Fruit fly (Drosophila melanogaster) whole organism: ENCODE results near the gene Mks1.
A peak's percentile ranks its signal among the peaks of the same experiment; 100 is the strongest.

ENCODE experiments used
- CG8478 ChIP-seq: fragments of >200 bp; optimal IDR thresholded peaks from 2 replicates; lab custom pipeline; 2018; ENCODE audit warnings: inconsistent platforms
- Dll ChIP-seq: fragments of >200 bp; optimal IDR thresholded peaks from 2 replicates; lab custom pipeline; 2017
- EcR ChIP-seq, 2 experiments: fragments of >200 bp; optimal IDR thresholded peaks; 2 replicates each; lab custom pipeline; 2017; ENCODE audit warnings: missing biosample characterization in 2 of 2, missing genetic modification characterization in 2 of 2, missing genetic modification reagents in 2 of 2
- pan ChIP-seq: fragments of >200 bp; optimal IDR thresholded peaks from 2 replicates; lab custom pipeline; 2017
- psq ChIP-seq: fragments of >200 bp; optimal IDR thresholded peaks from 2 replicates; lab custom pipeline; 2017
- usp ChIP-seq: fragments of >200 bp; optimal IDR thresholded peaks from 2 replicates; lab custom pipeline; 2017; ENCODE audit warnings: missing biosample characterization, missing genetic modification characterization, mixed read lengths

Gene Mks1

dm6 chrX:12496497-12496896 lies at the start of gene Mks1:
TSS of gene Mks1 (minus strand) at chrX:12496597.
- no peak for TF ChIP-seq pan (lab: Kevin White, UChicago)
- TF ChIP-seq psq (lab: Kevin White, UChicago), result no peak
- no peak for TF ChIP-seq usp (GFP tag; lab: Kevin White, UChicago)
- no peak for TF ChIP-seq EcR (GFP tag; optimal IDR thresholded peaks at IDR 0.05; lab: Kevin White, UChicago)
- no peak for TF ChIP-seq CG8478
- TF ChIP-seq Dll, result no peak

- peak; percentile 22 for TF ChIP-seq Dll
- no peak for TF ChIP-seq EcR (GFP tag; optimal IDR thresholded peaks at IDR 0.05; lab: Kevin White, UChicago)
These were observed 49.7 kb upstream of the Mks1 start for dm6 chrX:12546119-12546518.

DNA sequence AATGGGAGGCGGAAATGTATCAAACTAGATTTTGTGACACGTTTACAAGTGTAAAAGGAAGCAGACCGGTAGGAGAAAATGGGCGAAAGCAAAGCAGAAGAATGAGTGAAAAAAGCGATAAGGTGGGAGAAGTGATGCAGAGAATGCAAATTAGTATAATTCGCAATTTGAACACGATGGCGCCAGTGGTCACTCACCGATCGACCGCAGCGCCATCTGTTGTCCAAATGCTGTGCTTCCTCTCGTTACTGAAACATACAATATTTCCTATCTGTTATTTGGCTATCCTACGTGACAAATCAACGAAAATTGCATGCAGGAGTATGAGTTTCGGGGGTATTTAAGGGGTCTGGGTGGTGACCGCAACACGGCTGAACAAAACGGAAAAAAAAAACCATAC lies 44.4 kb upstream of the Mks1 start:
- no peak for TF ChIP-seq Dll
- TF ChIP-seq pan (lab: Kevin White, UChicago), result no peak
- TF ChIP-seq psq (lab: Kevin White, UChicago), result no peak
- TF ChIP-seq EcR (GFP tag; optimal IDR thresholded peaks at IDR 0.05; lab: Kevin White, UChicago), result no peak
- no peak for TF ChIP-seq usp (GFP tag; lab: Kevin White, UChicago)
- TF ChIP-seq CG8478, result no peak

DNA sequence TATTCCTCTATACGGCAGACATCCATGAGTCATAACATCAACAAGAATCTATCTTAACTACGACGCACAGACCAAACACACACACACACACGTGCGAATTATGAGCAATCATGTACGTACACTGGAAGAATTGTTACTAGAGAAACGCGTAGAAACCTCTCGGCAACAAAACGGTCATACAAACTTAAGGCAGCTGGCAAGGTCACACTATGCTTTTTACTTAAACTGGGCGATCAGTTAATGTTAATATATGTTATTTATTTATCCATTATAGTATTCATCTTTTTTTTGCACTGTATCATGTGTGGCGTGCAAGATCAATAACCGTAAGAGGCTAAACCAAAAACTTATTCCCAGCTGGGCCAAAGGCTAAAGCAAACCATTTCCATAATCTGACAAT lies 42.8 kb upstream of the Mks1 start:
- TF ChIP-seq CG8478 (no peak), psq (lab: Kevin White, UChicago) (no peak), EcR (GFP tag; optimal IDR thresholded peaks at IDR 0.05; lab: Kevin White, UChicago) (no peak), Dll (no peak), pan (lab: Kevin White, UChicago) (no peak), usp (GFP tag; lab: Kevin White, UChicago) (no peak)

DNA sequence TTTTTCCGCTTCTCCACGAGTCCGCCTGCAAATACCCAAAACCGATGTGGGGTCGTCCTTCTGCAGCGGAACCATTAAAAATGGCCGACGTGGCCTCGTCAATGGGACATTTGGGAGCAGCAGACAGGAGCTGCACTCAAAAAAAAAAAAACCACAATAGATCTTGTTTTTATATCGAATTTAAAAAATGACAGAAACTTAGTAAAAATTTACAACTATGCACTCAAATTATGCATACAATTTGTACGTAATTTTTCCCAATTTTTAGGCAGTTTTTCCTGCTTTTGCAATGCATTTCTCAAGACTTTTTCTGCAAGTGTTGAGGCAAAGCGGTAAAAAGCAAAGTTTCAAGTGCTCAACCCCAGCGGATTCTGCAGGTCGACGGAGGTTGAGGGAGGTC lies 37.2 kb upstream of the Mks1 start:
- no peak for TF ChIP-seq EcR (GFP tag; optimal IDR thresholded peaks at IDR 0.05; lab: Kevin White, UChicago)
- no peak for TF ChIP-seq usp (GFP tag; lab: Kevin White, UChicago)
- TF ChIP-seq pan (lab: Kevin White, UChicago), result no peak

DNA sequence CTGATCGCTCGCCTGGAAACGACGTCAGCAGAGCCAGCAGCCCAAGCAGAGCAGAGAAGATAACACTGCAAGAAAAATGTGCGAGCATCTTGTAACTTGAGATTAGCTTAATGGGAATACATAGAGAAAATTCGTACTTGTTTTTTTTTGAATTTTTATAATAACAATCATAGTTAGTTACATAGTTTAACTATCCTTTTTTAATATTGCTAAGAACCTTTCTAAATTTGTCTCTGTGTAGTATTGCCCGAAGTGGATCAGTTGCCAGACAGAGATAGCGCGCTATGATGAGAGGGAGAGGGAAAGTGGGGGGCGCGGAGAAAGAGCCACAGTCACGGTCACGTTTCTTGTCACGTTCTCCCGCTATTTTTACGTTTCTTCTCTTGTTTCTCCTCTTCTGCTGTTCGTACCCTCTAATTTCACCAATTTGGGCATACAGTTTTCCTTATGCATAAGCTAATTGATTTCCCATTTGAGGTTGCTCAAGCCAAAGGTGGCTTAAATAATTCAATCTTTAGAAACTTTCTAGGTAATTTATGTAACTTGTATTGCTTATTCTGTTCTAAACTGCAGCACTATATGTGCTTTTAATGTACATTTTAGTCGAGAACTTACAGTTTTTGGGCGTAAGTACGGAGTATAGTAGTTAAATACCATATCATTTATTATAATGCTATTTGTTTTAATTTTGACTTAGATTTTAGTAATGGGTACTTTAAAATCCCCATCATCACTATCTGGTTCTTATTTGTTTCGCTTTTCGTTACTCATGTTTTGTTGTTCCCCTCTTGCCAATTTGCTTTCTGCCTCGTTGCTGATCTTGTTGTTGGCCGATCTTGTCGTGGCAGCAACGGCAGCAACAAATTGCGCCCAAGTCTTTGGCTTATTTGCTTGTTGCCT lies 14.6 kb upstream of the Mks1 start:
- TF ChIP-seq pan (lab: Kevin White, UChicago) (peak; percentile 74), usp (GFP tag; lab: Kevin White, UChicago) (no peak)

dm6 chrX:12507589-12507988 lies 11.2 kb upstream of the Mks1 start:
- no peak for TF ChIP-seq Dll
- TF ChIP-seq EcR (GFP tag; optimal IDR thresholded peaks at IDR 0.05; lab: Kevin White, UChicago), result no peak
- no peak for TF ChIP-seq psq (lab: Kevin White, UChicago)
- no peak for TF ChIP-seq CG8478
- TF ChIP-seq pan (lab: Kevin White, UChicago), result no peak
- TF ChIP-seq usp (GFP tag; lab: Kevin White, UChicago), result no peak

- TF ChIP-seq pan (lab: Kevin White, UChicago), result no peak
- TF ChIP-seq Dll, result no peak
- no peak for TF ChIP-seq EcR (GFP tag; optimal IDR thresholded peaks at IDR 0.05; lab: Kevin White, UChicago)
- no peak for TF ChIP-seq usp (GFP tag; lab: Kevin White, UChicago)
- no peak for TF ChIP-seq psq (lab: Kevin White, UChicago)
- no peak for TF ChIP-seq CG8478
These were observed 1.7 kb upstream of the Mks1 start for dm6 chrX:12498101-12498500.

dm6 chrX:12496930-12497329 lies 533 bp upstream of the Mks1 start, which contains the start of gene mdu:
TSS of gene mdu (plus strand) at chrX:12497188.
- no peak for TF ChIP-seq Dll
- TF ChIP-seq pan (lab: Kevin White, UChicago), result no peak
- no peak for TF ChIP-seq EcR (GFP tag; optimal IDR thresholded peaks at IDR 0.05; lab: Kevin White, UChicago)
- no peak for TF ChIP-seq usp (GFP tag; lab: Kevin White, UChicago)
- TF ChIP-seq psq (lab: Kevin White, UChicago), result no peak
- no peak for TF ChIP-seq CG8478

dm6 chrX:12489991-12490390 lies 6.4 kb downstream of the Mks1 start, which contains the start of gene Lsp1alpha:
TSS of gene Lsp1alpha (plus strand) at chrX:12490291.
- TF ChIP-seq EcR (GFP tag; optimal IDR thresholded peaks at IDR 0.05; lab: Kevin White, UChicago), result no peak
- no peak for TF ChIP-seq CG8478
- TF ChIP-seq Dll, result no peak
- no peak for TF ChIP-seq usp (GFP tag; lab: Kevin White, UChicago)
- TF ChIP-seq pan (lab: Kevin White, UChicago), result no peak
- TF ChIP-seq psq (lab: Kevin White, UChicago), result no peak

- TF ChIP-seq EcR (GFP tag; optimal IDR thresholded peaks at IDR 0.05; lab: Kevin White, UChicago), result no peak
- TF ChIP-seq CG8478, result no peak
- no peak for TF ChIP-seq usp (GFP tag; lab: Kevin White, UChicago)
- TF ChIP-seq psq (lab: Kevin White, UChicago), result no peak
- TF ChIP-seq pan (lab: Kevin White, UChicago), result no peak
- TF ChIP-seq Dll, result no peak
These were observed 8.9 kb downstream of the Mks1 start for dm6 chrX:12487485-12487884.

dm6 chrX:12486294-12487020 lies 9.9 kb downstream of the Mks1 start, which contains the start of gene Cpr11A:
TSS of gene Cpr11A (plus strand) at chrX:12486970.
- no peak for TF ChIP-seq Dll
- no peak for TF ChIP-seq CG8478
- no peak for TF ChIP-seq psq (lab: Kevin White, UChicago)
- no peak for TF ChIP-seq usp (GFP tag; lab: Kevin White, UChicago)
- TF ChIP-seq pan (lab: Kevin White, UChicago), result no peak
- no peak for TF ChIP-seq EcR (GFP tag; optimal IDR thresholded peaks at IDR 0.05; lab: Kevin White, UChicago)
